Worm (Caenorhabditis elegans): Measurements from ENCODE around the gene C31H1.5.

- TF ChIP-seq nhr-11 (tag; optimal IDR thresholded peaks at IDR 0.05) (no peak), lin-39 (tag; optimal IDR thresholded peaks at IDR 0.05) (no peak), nhr-28 (tag; optimal IDR thresholded peaks at IDR 0.05) (no peak), ceh-16 (tag; optimal IDR thresholded peaks at IDR 0.05) (no peak), egl-5 (tag; optimal IDR thresholded peaks at IDR 0.05) (no peak), nhr-237 (tag; optimal IDR thresholded peaks at IDR 0.05) (no peak), pqm-1 (tag; optimal IDR thresholded peaks at IDR 0.05) (no peak), nfya-1 (tag; optimal IDR thresholded peaks at IDR 0.05; ENCODE audit: insufficient read depth) (no peak), lsy-12 (tag; optimal IDR thresholded peaks at IDR 0.05) (no peak)
Observed at ce11 chrIV:5824493-5824892, 27.9 kb upstream of the C31H1.5 start, which contains the start of gene egal-1.
